Worm (Caenorhabditis elegans) whole organism, midembryonic: ENCODE data around the gene T04A11.1.
"Not testable (repeated sequence)": the region's sequence is repeated elsewhere in the genome, so short reads cannot be mapped to it uniquely, and the experiment has no call there.

Experiments used
- T22C8.4 ChIP-seq: fragments of 200-800 bp; sonication (Bioruptor generic); IDR thresholded peaks from 2 replicates; pipeline ENCODE4 v1.3.6; 2022; ENCODE audit warnings: missing genetic modification characterization, missing compliant biosample characterization
- cog-1 ChIP-seq: sonication (generic microtip); optimal IDR thresholded peaks from 2 replicates; lab custom pipeline; 2016; ENCODE audit warnings: missing genetic modification characterization, missing compliant biosample characterization
- flt-1 ChIP-seq: fragments of 200-800 bp; sonication (Bioruptor generic); IDR thresholded peaks from 2 replicates; pipeline ENCODE4 v1.3.6; 2022; ENCODE audit warnings: missing genetic modification characterization, missing compliant biosample characterization
- klf-2 ChIP-seq: fragments of 200-800 bp; sonication (Bioruptor generic); conservative IDR thresholded peaks from 2 replicates; pipeline ENCODE4 v1.3.6; 2022; ENCODE audit warnings: missing genetic modification reagents, missing genetic modification characterization, missing compliant biosample characterization
- med-1 ChIP-seq: sonication (generic microtip); optimal IDR thresholded peaks from 2 replicates; lab custom pipeline; 2017; ENCODE audit warnings: missing genetic modification characterization, mild to moderate bottlenecking, missing compliant biosample characterization, antibody characterized with exemption, missing genetic modification reagents; ENCODE audit not compliant: insufficient read depth
- ref-1 ChIP-seq: fragments of 200-800 bp; sonication (Bioruptor generic); conservative IDR thresholded peaks from 2 replicates; pipeline ENCODE4 v1.3.6; 2022; ENCODE audit warnings: missing genetic modification reagents, missing genetic modification characterization, missing compliant biosample characterization
- tab-1 ChIP-seq: fragments of 200-800 bp; sonication (Bioruptor generic); IDR thresholded peaks from 2 replicates; pipeline ENCODE4 v1.3.6; 2022; ENCODE audit warnings: missing genetic modification characterization, missing compliant biosample characterization
- ztf-23 ChIP-seq: fragments of 200-800 bp; sonication (Bioruptor generic); IDR thresholded peaks from 2 replicates; pipeline ENCODE4 v1.3.6; 2022; ENCODE audit warnings: missing genetic modification reagents, missing genetic modification characterization, missing compliant biosample characterization
- ztf-29 ChIP-seq: fragments of 200-800 bp; sonication (Bioruptor generic); IDR thresholded peaks from 2 replicates; pipeline ENCODE4 v1.3.6; 2022; ENCODE audit warnings: missing genetic modification reagents, missing genetic modification characterization, missing compliant biosample characterization

T04A11.1 gene

DNA sequence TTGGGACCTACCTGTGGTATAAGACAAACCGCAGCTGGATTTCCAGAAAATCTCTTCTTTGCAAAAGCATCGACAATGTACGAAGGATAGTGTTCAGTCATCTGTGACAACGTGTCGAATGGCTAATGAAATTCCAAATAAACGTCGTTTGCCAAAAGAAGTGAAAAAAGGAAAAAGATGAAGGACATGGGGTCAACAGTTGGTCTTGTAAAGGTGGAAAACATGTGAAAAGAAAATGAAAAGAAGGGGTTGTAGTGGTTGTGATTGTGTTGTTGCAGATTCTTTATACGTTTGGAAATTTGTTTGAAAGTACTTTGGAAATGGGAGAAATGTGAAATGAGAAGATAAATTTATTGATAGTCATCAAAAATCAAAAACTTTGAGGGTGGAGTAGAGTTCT is 7.6 kb upstream of the T04A11.1 start, which contains the start of gene T04A11.4:
Gene T04A11.4 (minus strand): TSS at position 101 of the 400 bp plus-strand sequence.
- not testable (repeated sequence) for TF ChIP-seq T22C8.4 (GFP tag; lab: Robert Waterston, UW); med-1; cog-1

DNA sequence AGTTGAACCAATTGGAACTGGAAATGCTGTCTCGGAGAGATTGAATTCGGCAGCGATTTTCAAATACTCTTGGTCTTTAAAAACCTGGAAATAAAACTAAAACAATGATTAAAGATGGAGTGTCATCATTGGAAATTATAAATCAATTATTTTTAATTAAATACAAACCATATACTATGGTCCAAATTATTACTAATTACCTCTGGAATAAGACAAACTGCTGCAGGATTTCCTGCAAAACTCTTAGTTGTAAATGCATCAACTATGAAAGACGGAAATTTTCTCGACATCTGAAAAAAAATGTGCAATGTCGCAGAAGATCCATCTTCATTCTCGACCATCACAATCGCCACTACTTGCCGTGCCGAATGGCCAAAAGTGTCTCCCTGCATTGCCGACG is 1.9 kb upstream of the T04A11.1 start, which contains the start of gene igdb-1:
Gene igdb-1 (plus strand): TSS at position 301 of the 400 bp plus-strand sequence.
- TF ChIP-seq cog-1; ref-1 (GFP tag; lab: Robert Waterston, UW); ztf-23 (GFP tag; lab: Robert Waterston, UW): not testable (repeated sequence)

DNA sequence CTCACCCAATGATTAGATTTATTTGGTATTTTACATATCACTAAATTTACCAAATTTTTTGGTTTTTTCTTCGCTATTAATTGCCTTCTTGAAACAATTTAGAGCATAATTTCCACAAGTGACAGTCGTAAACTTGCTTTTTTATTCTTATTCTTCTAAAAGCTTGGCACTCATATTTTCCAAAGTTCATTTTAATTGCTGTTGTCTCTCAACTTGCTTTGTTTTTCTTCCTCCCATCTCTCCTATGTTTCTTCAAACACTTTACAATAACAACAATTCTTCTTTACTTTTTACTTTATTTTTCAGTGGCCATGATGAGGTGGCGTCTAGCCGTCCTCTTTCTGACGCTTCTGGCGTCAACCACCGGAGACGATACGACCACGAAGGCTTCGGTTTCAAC is 8.5 kb downstream of the T04A11.1 start, which contains the start of gene igdb-2:
Gene igdb-2 (plus strand): TSS at position 301 of the 400 bp plus-strand sequence.
- TF ChIP-seq klf-2 (no peak), med-1 (no peak), tab-1 (GFP tag; lab: Robert Waterston, UW) (no peak), cog-1 (no peak), flt-1 (GFP tag; lab: Robert Waterston, UW) (no peak), ztf-29 (GFP tag; lab: Robert Waterston, UW) (no peak), ref-1 (GFP tag; lab: Robert Waterston, UW) (no peak), T22C8.4 (GFP tag; lab: Robert Waterston, UW) (no peak), ztf-23 (GFP tag; lab: Robert Waterston, UW) (no peak)

DNA sequence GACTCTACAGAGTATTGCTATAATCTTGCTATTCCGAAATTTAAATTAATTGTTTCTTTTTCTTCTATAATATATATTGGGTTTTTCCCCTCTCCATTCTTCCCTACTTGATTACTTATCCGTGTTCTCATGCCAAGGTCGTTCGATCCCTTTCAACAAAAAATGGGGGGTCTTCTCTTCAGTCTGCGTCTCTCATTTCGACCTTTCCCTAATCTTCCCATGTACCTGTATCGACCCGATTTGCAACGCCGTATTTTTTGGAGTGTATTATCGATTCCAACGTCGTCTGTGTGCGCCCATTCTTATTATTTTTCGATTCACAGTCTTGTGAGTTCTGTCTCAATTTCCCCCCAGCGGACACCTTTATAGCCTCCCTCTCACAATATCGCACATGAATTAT is 9.1 kb downstream of the T04A11.1 start:
- TF ChIP-seq ref-1 (GFP tag; lab: Robert Waterston, UW) (no peak), cog-1 (no peak), flt-1 (GFP tag; lab: Robert Waterston, UW) (no peak), ztf-29 (GFP tag; lab: Robert Waterston, UW) (no peak), tab-1 (GFP tag; lab: Robert Waterston, UW) (no peak), ztf-23 (GFP tag; lab: Robert Waterston, UW) (no peak), med-1 (no peak), T22C8.4 (GFP tag; lab: Robert Waterston, UW) (no peak), klf-2 (no peak)

DNA sequence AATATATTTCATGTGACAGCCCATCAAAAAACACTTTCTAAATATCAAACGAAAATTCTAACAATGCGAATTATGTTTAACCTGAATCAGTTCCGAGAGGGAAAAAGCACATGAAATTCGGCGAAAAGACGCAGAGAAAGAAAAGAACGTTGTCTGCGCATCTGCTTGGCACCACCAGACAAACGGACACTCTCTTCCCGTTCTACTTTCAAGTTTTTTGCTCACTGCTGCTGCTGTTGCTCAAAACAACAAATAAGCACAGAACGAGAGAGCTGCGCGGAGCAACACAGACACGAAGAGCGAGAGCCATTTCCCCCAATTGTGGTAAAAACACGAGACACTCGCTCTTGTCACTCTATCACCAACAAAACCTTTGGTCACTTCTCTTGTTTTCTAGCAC is 12.0 kb downstream of the T04A11.1 start:
- TF ChIP-seq ref-1 (GFP tag; lab: Robert Waterston, UW) (no peak), ztf-23 (GFP tag; lab: Robert Waterston, UW) (no peak), tab-1 (GFP tag; lab: Robert Waterston, UW) (no peak)

ce11 chrIV:12463370-12463769 is 13.5 kb downstream of the T04A11.1 start, which contains the start of gene C25G4.8:
Gene C25G4.8 (minus strand): TSS chrIV:12463470.
- no peak for TF ChIP-seq cog-1
- no peak for TF ChIP-seq ztf-23 (GFP tag; lab: Robert Waterston, UW)
- no peak for TF ChIP-seq ztf-29 (GFP tag; lab: Robert Waterston, UW)
- no peak for TF ChIP-seq tab-1 (GFP tag; lab: Robert Waterston, UW)
- no peak for TF ChIP-seq med-1
- TF ChIP-seq T22C8.4 (GFP tag; lab: Robert Waterston, UW): no peak
- no peak for TF ChIP-seq flt-1 (GFP tag; lab: Robert Waterston, UW)
- no peak for TF ChIP-seq ref-1 (GFP tag; lab: Robert Waterston, UW)
- no peak for TF ChIP-seq klf-2

DNA sequence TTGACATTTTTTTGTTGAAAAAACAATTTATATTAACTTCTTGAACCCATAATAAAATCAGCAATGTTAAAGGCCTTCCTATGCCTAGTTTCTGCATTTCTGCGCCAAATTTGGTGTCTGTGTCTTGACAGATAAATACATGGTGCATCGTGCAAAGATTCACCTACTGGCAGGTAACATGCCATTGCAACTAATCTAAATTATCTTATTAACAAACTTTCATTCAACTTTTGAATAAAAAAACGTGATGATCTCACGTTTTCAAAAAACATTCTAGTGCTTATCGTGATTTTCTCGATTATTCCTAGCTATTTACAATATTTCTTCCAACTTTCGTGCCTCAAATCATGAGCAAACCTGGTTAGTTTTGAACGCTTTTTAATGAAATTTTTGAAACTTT is 20.2 kb downstream of the T04A11.1 start, which contains the start of gene C25G4.7:
Gene C25G4.7 (plus strand): TSS at position 301 of the 400 bp plus-strand sequence.
- no peak for TF ChIP-seq ztf-23 (GFP tag; lab: Robert Waterston, UW)
- TF ChIP-seq ref-1 (GFP tag; lab: Robert Waterston, UW): no peak
- TF ChIP-seq cog-1: no peak
- no peak for TF ChIP-seq tab-1 (GFP tag; lab: Robert Waterston, UW)
- TF ChIP-seq ztf-29 (GFP tag; lab: Robert Waterston, UW): no peak
- TF ChIP-seq flt-1 (GFP tag; lab: Robert Waterston, UW): no peak
- no peak for TF ChIP-seq T22C8.4 (GFP tag; lab: Robert Waterston, UW)
- no peak for TF ChIP-seq med-1
- no peak for TF ChIP-seq klf-2

DNA sequence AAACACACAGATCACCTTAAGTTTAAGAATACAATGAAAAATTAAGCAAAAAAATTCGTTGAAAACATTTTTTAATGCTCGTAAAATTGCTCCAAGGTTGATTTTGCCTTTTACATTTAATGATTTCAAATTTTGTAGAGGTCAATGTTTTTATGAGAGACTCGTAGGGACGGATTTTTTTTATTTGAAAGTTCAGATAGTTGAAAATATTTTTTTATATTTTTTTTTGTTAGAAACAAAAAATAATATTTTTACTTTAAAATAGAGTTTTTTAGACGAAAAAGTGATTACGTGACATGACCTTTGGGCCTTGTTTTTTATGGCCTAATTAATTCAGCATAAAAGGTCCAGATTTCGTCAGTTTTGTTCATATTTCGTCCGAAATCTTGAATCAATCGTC is 22.1 kb downstream of the T04A11.1 start, which contains the start of gene smz-1:
Gene smz-1 (plus strand): TSS at position 301 of the 400 bp plus-strand sequence.
- TF ChIP-seq cog-1 (no peak), klf-2 (no peak), ztf-23 (GFP tag; lab: Robert Waterston, UW) (no peak), tab-1 (GFP tag; lab: Robert Waterston, UW) (no peak), ztf-29 (GFP tag; lab: Robert Waterston, UW) (no peak), ref-1 (GFP tag; lab: Robert Waterston, UW) (no peak), T22C8.4 (GFP tag; lab: Robert Waterston, UW) (no peak), med-1 (no peak), flt-1 (GFP tag; lab: Robert Waterston, UW) (no peak)

DNA sequence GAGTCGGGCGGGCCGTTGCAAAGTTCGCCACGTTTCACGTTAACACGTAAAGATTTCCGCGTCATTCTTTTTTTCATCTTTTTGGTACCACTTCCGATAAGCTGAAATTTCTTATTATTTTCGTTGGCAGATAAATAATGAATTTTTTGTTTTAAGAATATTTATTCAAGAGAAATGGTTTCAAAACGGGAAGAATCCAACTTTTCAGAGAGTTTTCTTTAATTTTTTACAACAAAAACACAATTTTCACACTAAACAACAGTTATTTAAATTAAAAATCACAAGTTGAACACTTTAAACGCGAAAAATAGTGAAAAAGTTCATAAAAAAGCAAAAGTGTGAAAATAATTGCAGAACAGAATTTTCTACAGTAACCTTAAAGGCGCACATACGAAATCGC is 22.7 kb downstream of the T04A11.1 start, which contains the start of gene spe-44:
Gene spe-44 (minus strand): TSS at position 101 of the 400 bp plus-strand sequence.
- TF ChIP-seq klf-2: no peak
- no peak for TF ChIP-seq flt-1 (GFP tag; lab: Robert Waterston, UW)
- no peak for TF ChIP-seq ztf-29 (GFP tag; lab: Robert Waterston, UW)
- TF ChIP-seq T22C8.4 (GFP tag; lab: Robert Waterston, UW): no peak
- TF ChIP-seq ref-1 (GFP tag; lab: Robert Waterston, UW): no peak
- TF ChIP-seq med-1: no peak
- TF ChIP-seq tab-1 (GFP tag; lab: Robert Waterston, UW): no peak
- TF ChIP-seq ztf-23 (GFP tag; lab: Robert Waterston, UW): no peak
- TF ChIP-seq cog-1: no peak

DNA sequence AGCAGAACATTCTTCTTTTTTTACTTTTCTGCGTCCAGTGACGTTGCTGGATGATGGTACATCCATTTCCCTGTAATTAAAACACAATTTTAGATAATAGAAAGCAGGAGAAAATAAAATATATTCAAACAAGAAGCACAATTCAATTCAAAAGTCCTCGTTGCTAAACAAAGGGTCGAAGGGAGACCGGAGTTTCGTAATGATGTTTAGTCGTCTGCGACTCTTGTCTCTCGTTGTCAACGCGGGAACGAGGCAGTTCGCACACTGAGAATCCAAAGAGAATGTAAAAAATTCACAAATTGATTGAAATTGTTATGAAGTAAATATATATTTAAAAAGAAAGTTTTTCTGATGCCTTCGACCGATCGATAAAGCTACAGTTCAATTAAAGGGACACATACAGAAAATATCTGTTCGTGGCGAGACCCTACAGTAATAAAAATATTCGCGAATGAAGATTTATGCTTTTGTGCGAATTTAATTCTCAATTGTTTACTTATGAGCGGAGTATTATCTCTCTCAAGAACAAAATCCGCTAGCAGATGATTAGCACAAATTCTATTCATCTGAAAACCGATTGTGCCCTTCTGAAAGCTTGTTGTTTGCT is 25.5 kb downstream of the T04A11.1 start, which contains the start of gene dpy-26:
Gene dpy-26 (minus strand): TSS at position 111 of the 607 bp plus-strand sequence.
- TF ChIP-seq cog-1: no peak
